Worm (Caenorhabditis elegans): Measurements from ENCODE around the gene srw-43.

Gene srw-43

DNA sequence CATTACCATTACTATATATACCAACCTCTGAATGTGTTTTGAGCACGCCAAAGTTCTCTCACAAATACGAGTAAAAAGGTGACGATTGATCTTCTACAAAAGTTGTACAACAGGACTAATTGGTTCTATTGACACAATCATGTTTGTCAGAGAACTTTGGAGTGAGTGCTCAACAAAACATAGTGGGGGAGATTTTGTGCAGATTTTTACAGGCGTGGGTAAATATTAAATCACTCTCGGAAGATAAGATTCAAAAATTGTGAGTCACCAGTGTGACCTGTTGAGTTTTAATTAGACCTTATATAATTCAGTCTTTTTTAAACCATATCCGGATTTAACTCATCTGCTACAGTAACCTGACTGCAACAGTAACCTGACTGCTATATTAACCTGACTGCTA, 13.6 kb upstream of the srw-43 start, which contains the start of gene F14F8.8:
F14F8.8 (minus strand) TSS at position 101 of the 400 bp plus-strand sequence.
- no peak for TF ChIP-seq unc-30 (tag; optimal IDR thresholded peaks at IDR 0.05)
- TF ChIP-seq Y116A8C.19 (tag; optimal IDR thresholded peaks at IDR 0.05; ENCODE audit: borderline replicate concordance): no peak
- no peak for TF ChIP-seq nhr-76 (tag; optimal IDR thresholded peaks at IDR 0.05)
- TF ChIP-seq alr-1 (tag; optimal IDR thresholded peaks at IDR 0.05; ENCODE audit: borderline replicate concordance): no peak
- TF ChIP-seq zip-4 (GFP tag; optimal IDR thresholded peaks at IDR 0.05): no peak
- TF ChIP-seq nhr-20 (tag; optimal IDR thresholded peaks at IDR 0.05): no peak
- TF ChIP-seq fkh-8 (tag; optimal IDR thresholded peaks at IDR 0.05): no peak
- no peak for TF ChIP-seq nhr-71 (tag; optimal IDR thresholded peaks at IDR 0.05)
- no peak for TF ChIP-seq nhr-47 (tag; optimal IDR thresholded peaks at IDR 0.05)

DNA sequence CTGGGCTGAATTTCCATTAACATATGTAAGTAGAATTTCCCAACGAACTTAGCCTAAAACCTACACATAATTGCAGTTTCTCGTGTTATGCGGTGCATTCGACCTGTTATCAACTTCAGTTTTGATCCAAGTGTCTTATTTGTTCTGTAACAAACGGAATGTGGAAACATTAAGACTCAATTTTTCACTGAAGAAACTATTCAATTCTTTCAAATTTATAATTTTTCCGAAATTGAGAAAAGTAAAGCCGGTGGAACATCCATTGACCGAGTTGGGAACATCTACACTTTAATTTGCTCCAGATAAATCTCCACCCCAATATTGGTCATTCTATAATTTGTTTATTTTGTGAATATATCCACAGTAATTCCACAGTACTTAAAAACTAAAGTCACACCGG, 11.4 kb upstream of the srw-43 start:
- TF ChIP-seq C16A3.4 (tag; optimal IDR thresholded peaks at IDR 0.05) (no peak), vab-15 (tag; optimal IDR thresholded peaks at IDR 0.05) (no peak), ama-1 (optimal IDR thresholded peaks at IDR 0.05) (no peak)

DNA sequence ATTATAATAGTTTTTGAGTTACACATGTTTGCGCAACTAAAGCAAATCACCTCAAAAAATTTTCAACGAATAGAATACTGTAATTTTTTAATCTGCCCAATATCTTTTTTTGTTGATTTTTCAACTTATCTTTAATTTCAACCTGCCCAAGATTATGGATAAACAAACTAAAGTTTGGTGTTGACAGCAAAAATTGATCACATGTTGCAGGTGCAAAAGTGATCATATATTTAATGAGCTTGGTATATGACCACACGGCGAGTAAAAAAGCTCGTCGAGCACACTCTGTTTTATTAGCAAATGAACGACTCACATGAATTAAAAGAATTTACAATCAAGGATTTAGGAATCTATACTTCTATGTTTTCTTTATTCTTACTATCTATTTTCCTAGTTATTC, 10.3 kb upstream of the srw-43 start, which contains the start of gene srz-1:
srz-1 (plus strand) TSS at position 301 of the 400 bp plus-strand sequence.
- no peak for TF ChIP-seq nhr-84 (tag; optimal IDR thresholded peaks at IDR 0.05)
- no peak for TF ChIP-seq xbp-1 (tag; optimal IDR thresholded peaks at IDR 0.05)
- TF ChIP-seq hpl-2 (GFP tag; optimal IDR thresholded peaks at IDR 0.05): no peak
- no peak for TF ChIP-seq vab-15 (tag; optimal IDR thresholded peaks at IDR 0.05)
- no peak for TF ChIP-seq unc-130 (tag; optimal IDR thresholded peaks at IDR 0.05)
- TF ChIP-seq mef-2 (tag; optimal IDR thresholded peaks at IDR 0.05): no peak
- no peak for TF ChIP-seq hlh-4 (tag; optimal IDR thresholded peaks at IDR 0.05)
- TF ChIP-seq aha-1 (tag; optimal IDR thresholded peaks at IDR 0.05): no peak
- no peak for TF ChIP-seq grh-1 (GFP tag; IDR thresholded peaks at IDR 0.05)
- no peak for TF ChIP-seq fkh-8 (tag; optimal IDR thresholded peaks at IDR 0.05)
- TF ChIP-seq zip-4 (GFP tag; optimal IDR thresholded peaks at IDR 0.05): no peak
- no peak for TF ChIP-seq nhr-19 (GFP tag; conservative IDR thresholded peaks at IDR 0.05)
- no peak for TF ChIP-seq snpc-4 (tag; optimal IDR thresholded peaks at IDR 0.05)
- no peak for TF ChIP-seq egl-13 (tag; optimal IDR thresholded peaks at IDR 0.05)
- TF ChIP-seq nhr-12 (tag; optimal IDR thresholded peaks at IDR 0.05): no peak
- TF ChIP-seq nhr-76 (tag; optimal IDR thresholded peaks at IDR 0.05): no peak
- no peak for TF ChIP-seq nhr-85 (tag)

DNA sequence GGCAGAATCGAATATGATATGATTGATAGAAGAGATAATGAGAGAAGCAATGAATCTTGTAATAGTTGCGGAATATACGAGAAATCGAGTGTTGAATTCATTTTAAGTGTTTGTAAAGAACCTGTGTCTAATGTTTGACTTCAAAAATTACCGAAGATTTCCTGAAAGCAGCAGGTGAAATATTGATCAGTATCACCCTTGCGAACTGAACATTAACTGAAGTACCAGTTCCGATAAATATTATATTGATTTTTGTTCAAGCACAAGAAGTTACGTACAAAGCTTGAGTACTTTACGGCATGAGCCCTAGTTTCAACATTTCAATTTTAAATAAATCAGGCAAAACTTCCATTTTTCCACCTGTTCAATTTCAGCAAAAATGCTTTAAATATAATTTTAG, 6.6 kb upstream of the srw-43 start, which contains the start of gene srz-103:
srz-103 (minus strand) TSS at position 101 of the 400 bp plus-strand sequence.
- TF ChIP-seq nhr-71 (tag; optimal IDR thresholded peaks at IDR 0.05) (no peak), nhr-47 (tag; optimal IDR thresholded peaks at IDR 0.05) (no peak), sptf-1 (tag; optimal IDR thresholded peaks at IDR 0.05) (no peak), xbp-1 (tag; optimal IDR thresholded peaks at IDR 0.05) (no peak), elt-2 (tag; optimal IDR thresholded peaks at IDR 0.05) (no peak), efl-3 (GFP tag; optimal IDR thresholded peaks at IDR 0.05) (no peak), aha-1 (tag; optimal IDR thresholded peaks at IDR 0.05) (no peak)

DNA sequence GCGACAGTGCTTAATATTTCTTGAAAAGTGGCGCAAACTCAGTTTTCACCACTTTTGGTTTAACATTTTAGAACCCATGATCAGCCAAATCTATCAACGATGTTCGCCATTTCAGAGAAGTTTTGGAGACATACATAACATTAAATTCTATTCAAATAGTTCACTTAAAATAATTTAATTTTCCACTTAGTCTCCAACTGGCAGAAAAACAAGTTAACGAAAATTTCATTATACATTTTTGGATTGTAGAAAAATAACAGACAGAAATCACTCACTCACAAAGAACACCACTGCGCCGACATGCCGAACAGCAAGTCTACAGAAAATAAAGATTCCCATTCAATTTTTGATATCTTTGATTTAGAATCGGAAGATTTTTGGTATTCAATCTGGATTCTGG, 5.8 kb upstream of the srw-43 start, which contains the start of gene srw-44:
srw-44 (plus strand) TSS at position 301 of the 400 bp plus-strand sequence.
- no peak for TF ChIP-seq ceh-88 (GFP tag; IDR thresholded peaks at IDR 0.05)
- TF ChIP-seq pax-3 (tag; optimal IDR thresholded peaks at IDR 0.05): no peak

DNA sequence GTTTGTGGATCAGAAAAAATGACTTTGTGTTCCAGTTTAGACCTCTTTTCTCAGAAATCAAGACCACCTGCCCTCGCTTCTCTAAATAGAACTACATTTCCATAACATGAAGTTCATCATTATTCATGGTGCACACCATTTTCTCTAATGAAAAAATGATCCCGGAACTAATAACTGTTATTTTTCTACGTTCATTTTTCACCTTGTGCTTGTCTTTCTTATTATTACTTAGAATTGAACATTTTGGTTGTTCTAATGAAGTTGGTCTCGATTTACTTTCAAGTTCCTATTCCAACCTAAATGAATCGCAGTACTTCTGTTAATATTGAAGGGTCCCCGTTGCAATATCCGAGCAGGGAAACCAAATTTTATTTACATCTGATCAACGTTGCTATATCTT, 2.9 kb upstream of the srw-43 start, which contains the start of gene srw-36:
srw-36 (plus strand) TSS at position 301 of the 400 bp plus-strand sequence.
- no peak for TF ChIP-seq lin-14 (GFP tag; optimal IDR thresholded peaks at IDR 0.05)
- no peak for TF ChIP-seq nhr-20 (tag; optimal IDR thresholded peaks at IDR 0.05)
- no peak for TF ChIP-seq mab-9 (GFP tag; IDR thresholded peaks at IDR 0.05)
- no peak for TF ChIP-seq skn-1 (tag; optimal IDR thresholded peaks at IDR 0.05)
- TF ChIP-seq mdl-1 (tag; optimal IDR thresholded peaks at IDR 0.05): no peak
- no peak for TF ChIP-seq tlp-1 (tag; optimal IDR thresholded peaks at IDR 0.05)
- TF ChIP-seq ceh-88 (GFP tag; IDR thresholded peaks at IDR 0.05): no peak

Measured in whole organism, L1 larva.